Worm (Caenorhabditis elegans): Measurements from ENCODE around the gene ZK418.11.

Gene ZK418.11

ce11 chrIII:7148191-7148590, 48.1 kb downstream of the ZK418.11 start:
- TF ChIP-seq pqm-1 (tag; optimal IDR thresholded peaks at IDR 0.05) (no peak), nhr-11 (tag; optimal IDR thresholded peaks at IDR 0.05) (no peak), madf-2 (tag; optimal IDR thresholded peaks at IDR 0.05) (no peak), unc-55 (GFP tag; optimal IDR thresholded peaks at IDR 0.05) (no peak), npax-4 (tag; optimal IDR thresholded peaks at IDR 0.05) (no peak), nhr-232 (tag; optimal IDR thresholded peaks at IDR 0.05) (no peak), K02D7.2 (tag; optimal IDR thresholded peaks at IDR 0.05) (no peak), C38D4.7 (GFP tag; optimal IDR thresholded peaks at IDR 0.05) (no peak)

- TF ChIP-seq ceh-9 (tag; optimal IDR thresholded peaks at IDR 0.05) (no peak), hlh-6 (tag; optimal IDR thresholded peaks at IDR 0.05) (no peak), pros-1 (tag; optimal IDR thresholded peaks at IDR 0.05) (no peak), tbx-7 (tag; optimal IDR thresholded peaks at IDR 0.05) (no peak)
Measured at ce11 chrIII:7150162-7150561, 50.1 kb downstream of the ZK418.11 start.

All from whole organism, late embryonic.